Fruit fly (Drosophila melanogaster) whole organism, embryonic: ENCODE data around the gene CG15717.

Experiments used
- Bteb2 ChIP-seq: fragments of 200-800 bp; sonication (Bioruptor generic); optimal IDR thresholded peaks from 2 replicates; lab custom pipeline; 2016; ENCODE audit warnings: missing biosample characterization, missing genetic modification characterization
- CG10979 ChIP-seq: fragments of 200-800 bp; sonication (Bioruptor generic); optimal IDR thresholded peaks from 2 replicates; lab custom pipeline; 2018; ENCODE audit warnings: missing biosample characterization, mild to moderate bottlenecking, missing genetic modification characterization, moderate library complexity
- CG11696 ChIP-seq: fragments of 200-800 bp; sonication (Bioruptor generic); IDR thresholded peaks from 2 replicates; pipeline ENCODE4 v1.3.6; 2022; ENCODE audit warnings: missing biosample characterization, missing genetic modification characterization
- CG12219 ChIP-seq: fragments of 200-800 bp; sonication (Bioruptor generic); optimal IDR thresholded peaks from 3 replicates; lab custom pipeline; 2018; ENCODE audit warnings: missing biosample characterization, mild to moderate bottlenecking, missing genetic modification characterization
- CG12391 ChIP-seq: fragments of 200-800 bp; sonication (Bioruptor generic); optimal IDR thresholded peaks from 3 replicates; lab custom pipeline; 2018; ENCODE audit warnings: missing biosample characterization, mild to moderate bottlenecking, missing genetic modification characterization, moderate library complexity
- CG14014 ChIP-seq: fragments of 200-800 bp; sonication (Bioruptor generic); IDR thresholded peaks from 2 replicates; pipeline ENCODE4 v1.3.6; 2022; ENCODE audit warnings: missing biosample characterization, missing genetic modification characterization
- CG17912 ChIP-seq: fragments of 200-800 bp; sonication (Bioruptor generic); optimal IDR thresholded peaks from 2 replicates; lab custom pipeline; 2018; ENCODE audit warnings: missing biosample characterization, mild to moderate bottlenecking, missing genetic modification characterization
- CG1792 ChIP-seq: fragments of 200-800 bp; sonication (Bioruptor generic); optimal IDR thresholded peaks from 2 replicates; lab custom pipeline; 2016; ENCODE audit warnings: missing biosample characterization, missing genetic modification characterization
- CG18619 ChIP-seq: fragments of 200-800 bp; sonication (Bioruptor generic); optimal IDR thresholded peaks from 3 replicates; lab custom pipeline; 2017; ENCODE audit warnings: missing biosample characterization, mild to moderate bottlenecking, missing genetic modification characterization
- CG2120 ChIP-seq: fragments of 200-800 bp; sonication (Bioruptor generic); optimal IDR thresholded peaks from 3 replicates; lab custom pipeline; 2016; ENCODE audit warnings: missing biosample characterization, missing genetic modification characterization
- CG30020 ChIP-seq: fragments of 200-800 bp; optimal IDR thresholded peaks from 2 replicates; lab custom pipeline; 2019; ENCODE audit warnings: missing biosample characterization, mild to moderate bottlenecking, missing genetic modification characterization, moderate library complexity
- CG31224 ChIP-seq: fragments of 200-800 bp; sonication (Bioruptor generic); IDR thresholded peaks from 2 replicates; pipeline ENCODE4 v1.3.6; 2022; ENCODE audit warnings: missing biosample characterization, missing genetic modification characterization
- CG33557 ChIP-seq: fragments of 200-800 bp; sonication (Bioruptor generic); optimal IDR thresholded peaks from 2 replicates; lab custom pipeline; 2019; ENCODE audit warnings: missing biosample characterization, mild to moderate bottlenecking, missing genetic modification characterization, moderate library complexity
- CG3726 ChIP-seq: fragments of 200-800 bp; sonication (Bioruptor generic); IDR thresholded peaks from 3 replicates; pipeline ENCODE4, ENCODE4 v1.3.6; 2022; ENCODE audit warnings: missing biosample characterization, missing genetic modification characterization
- CG4404 ChIP-seq: fragments of 200-800 bp; sonication (Bioruptor generic); IDR thresholded peaks from 2 replicates; pipeline ENCODE4 v1.3.6; 2022; ENCODE audit warnings: missing biosample characterization, missing genetic modification characterization
- CG4707 ChIP-seq: fragments of 200-800 bp; sonication (Bioruptor generic); optimal IDR thresholded peaks from 2 replicates; lab custom pipeline; 2018; ENCODE audit warnings: missing biosample characterization, mild to moderate bottlenecking, missing genetic modification characterization, moderate library complexity
- CG6254 ChIP-seq: fragments of 200-800 bp; sonication (Bioruptor generic); optimal IDR thresholded peaks from 3 replicates; lab custom pipeline; 2017; ENCODE audit warnings: mild to moderate bottlenecking, missing biosample characterization, missing genetic modification reagents, missing genetic modification characterization
- CG6272 ChIP-seq: fragments of 200-800 bp; sonication (Bioruptor generic); IDR thresholded peaks from 2 replicates; pipeline ENCODE4 v1.3.6; 2022; ENCODE audit warnings: missing biosample characterization, missing genetic modification characterization
- CG6813 ChIP-seq: fragments of 200-800 bp; sonication (Bioruptor generic); optimal IDR thresholded peaks from 2 replicates; lab custom pipeline; 2017; ENCODE audit warnings: missing biosample characterization, missing genetic modification characterization, mild to moderate bottlenecking, moderate library complexity, missing genetic modification reagents
- CG9876 ChIP-seq: fragments of 200-800 bp; sonication (Bioruptor generic); optimal IDR thresholded peaks from 2 replicates; lab custom pipeline; 2016; ENCODE audit warnings: missing biosample characterization, missing genetic modification characterization
- CG9932 ChIP-seq: fragments of 200-800 bp; sonication (Bioruptor generic); IDR thresholded peaks from 2 replicates; pipeline ENCODE4 v1.3.6; 2022; ENCODE audit warnings: missing biosample characterization, missing genetic modification characterization
- CTCF ChIP-seq: fragments of 200-800 bp; sonication (Bioruptor generic); optimal IDR thresholded peaks from 2 replicates; lab custom pipeline; 2017; ENCODE audit warnings: missing biosample characterization, mild to moderate bottlenecking, missing genetic modification characterization, moderate library complexity
- Dll ChIP-seq: fragments of 200-800 bp; sonication (Bioruptor generic); IDR thresholded peaks from 4 replicates; pipeline ENCODE4 v1.3.6; 2022; ENCODE audit warnings: missing biosample characterization, missing genetic modification characterization; ENCODE audit not compliant: partially characterized antibody
- Doc2 ChIP-seq: fragments of 200-800 bp; sonication (Bioruptor generic); IDR thresholded peaks from 2 replicates; pipeline ENCODE4 v1.3.6; 2022; ENCODE audit warnings: missing biosample characterization, missing genetic modification characterization
- Ets65A ChIP-seq: fragments of 200-800 bp; sonication (Bioruptor generic); peaks from one replicate; lab custom pipeline; 2016; ENCODE audit warnings: missing biosample characterization, missing genetic modification characterization
- Myb ChIP-seq: fragments of 200-800 bp; sonication (Bioruptor generic); optimal IDR thresholded peaks from 2 replicates; lab custom pipeline; 2016; ENCODE audit warnings: missing biosample characterization, missing genetic modification characterization
- PHDP ChIP-seq: fragments of 200-800 bp; sonication (Bioruptor generic); optimal IDR thresholded peaks from 3 replicates; lab custom pipeline; 2018; ENCODE audit warnings: missing biosample characterization, mild to moderate bottlenecking, missing genetic modification characterization, moderate library complexity
- Spps ChIP-seq: fragments of 200-800 bp; sonication (Bioruptor generic); optimal IDR thresholded peaks from 2 replicates; lab custom pipeline; 2018; ENCODE audit warnings: missing biosample characterization, mild to moderate bottlenecking, missing genetic modification characterization
- Taf1 ChIP-seq: fragments of 200-800 bp; sonication (Bioruptor generic); IDR thresholded peaks from 2 replicates; pipeline ENCODE4 v1.3.6; 2022; ENCODE audit warnings: missing biosample characterization, missing genetic modification characterization
- chif ChIP-seq, 2 experiments: fragments of 200-800 bp; sonication (Bioruptor generic); optimal IDR thresholded peaks; 3 replicates each; lab custom pipeline; 2016; ENCODE audit warnings: missing biosample characterization in 2 of 2, missing genetic modification characterization in 2 of 2
- cwo ChIP-seq: fragments of 200-800 bp; sonication (Bioruptor generic); optimal IDR thresholded peaks from 3 replicates; lab custom pipeline; 2017; ENCODE audit warnings: missing biosample characterization, missing genetic modification characterization, mild to moderate bottlenecking, moderate library complexity, missing genetic modification reagents
- dan ChIP-seq: fragments of 200-800 bp; sonication (Bioruptor generic); IDR thresholded peaks from 2 replicates; pipeline ENCODE4 v1.3.6; 2022; ENCODE audit warnings: missing biosample characterization, missing genetic modification characterization
- dpn ChIP-seq, 2 experiments: fragments of 200-800 bp; sonication (Bioruptor generic); optimal IDR thresholded peaks; 3 replicates each; lab custom pipeline; 2016; ENCODE audit warnings: missing biosample characterization in 2 of 2, missing genetic modification characterization in 2 of 2
- eve ChIP-seq, 2 experiments: fragments of >200 bp; optimal IDR thresholded peaks; 2 replicates each; lab custom pipeline; 2017; ENCODE audit warnings: missing biosample characterization in 2 of 2, missing genetic modification characterization in 2 of 2
- gce ChIP-seq: fragments of 200-800 bp; sonication (Bioruptor generic); IDR thresholded peaks from 3 replicates; pipeline ENCODE4 v1.3.6; 2022; ENCODE audit warnings: missing biosample characterization, missing genetic modification characterization
- grau ChIP-seq: fragments of 200-800 bp; optimal IDR thresholded peaks from 3 replicates; lab custom pipeline; 2019; ENCODE audit warnings: missing biosample characterization, mild to moderate bottlenecking, missing genetic modification characterization, moderate library complexity
- gsb ChIP-seq: fragments of 200-800 bp; sonication (Bioruptor generic); IDR thresholded peaks from 2 replicates; pipeline ENCODE4 v1.3.6; 2022; ENCODE audit warnings: missing biosample characterization, missing genetic modification characterization
- hth ChIP-seq: fragments of >200 bp; optimal IDR thresholded peaks from 2 replicates; lab custom pipeline; 2017; ENCODE audit warnings: inconsistent platforms
- lilli ChIP-seq: fragments of 200-800 bp; sonication (Bioruptor generic); optimal IDR thresholded peaks from 3 replicates; lab custom pipeline; 2016; ENCODE audit warnings: missing biosample characterization, missing genetic modification characterization
- lola ChIP-seq, 3 experiments: fragments of >200 bp in 2 of 3; fragments of 200-800 bp in 1 of 3; sonication (Bioruptor generic) in 1 of 3; optimal IDR thresholded peaks; 2 replicates each; lab custom pipeline; 2017 to 2019; ENCODE audit warnings: missing biosample characterization in 3 of 3, missing genetic modification characterization in 3 of 3, mild to moderate bottlenecking in 1 of 3, moderate library complexity in 1 of 3
- lov ChIP-seq, 2 experiments: fragments of 200-800 bp in 1 of 2; fragments of >200 bp in 1 of 2; sonication (Bioruptor generic) in 1 of 2; IDR thresholded peaks in 1 of 2; optimal IDR thresholded peaks in 1 of 2; 2 replicates in 1 of 2; 3 replicates in 1 of 2; pipeline versions ENCODE4 v1.3.6 to Lab custom; 2017 to 2022; ENCODE audit warnings: missing biosample characterization in 1 of 2, missing genetic modification characterization in 1 of 2
- maf-S ChIP-seq: fragments of 200-800 bp; sonication (Bioruptor generic); optimal IDR thresholded peaks from 2 replicates; lab custom pipeline; 2016; ENCODE audit warnings: missing biosample characterization, missing genetic modification characterization
- nerfin-2 ChIP-seq: fragments of 200-800 bp; sonication (Bioruptor generic); IDR thresholded peaks from 2 replicates; pipeline ENCODE4 v1.3.6; 2022; ENCODE audit warnings: missing biosample characterization, missing genetic modification characterization; ENCODE audit not compliant: partially characterized antibody
- onecut ChIP-seq: fragments of 200-800 bp; sonication (Bioruptor generic); IDR thresholded peaks from 2 replicates; pipeline ENCODE4 v1.3.6; 2022; ENCODE audit warnings: missing biosample characterization, missing genetic modification characterization
- pfk ChIP-seq: fragments of 200-800 bp; sonication (Bioruptor generic); optimal IDR thresholded peaks from 2 replicates; lab custom pipeline; 2018; ENCODE audit warnings: missing biosample characterization, mild to moderate bottlenecking, missing genetic modification characterization, moderate library complexity
- pros ChIP-seq: fragments of 200-800 bp; sonication (Bioruptor generic); optimal IDR thresholded peaks from 3 replicates; lab custom pipeline; 2019; ENCODE audit warnings: missing biosample characterization, mild to moderate bottlenecking, missing genetic modification characterization, moderate library complexity
- pzg ChIP-seq: fragments of 200-800 bp; sonication (Bioruptor generic); optimal IDR thresholded peaks from 3 replicates; lab custom pipeline; 2018; ENCODE audit warnings: missing biosample characterization, mild to moderate bottlenecking, missing genetic modification characterization, moderate library complexity
- sens ChIP-seq: fragments of 200-800 bp; sonication (Bioruptor generic); peaks from one replicate; lab custom pipeline; 2016; ENCODE audit warnings: missing biosample characterization, missing genetic modification characterization
- tll ChIP-seq, 2 experiments: fragments of 200-800 bp in 1 of 2; fragments of >200 bp in 1 of 2; sonication (Bioruptor generic) in 1 of 2; optimal IDR thresholded peaks; 2 replicates each; lab custom pipeline; 2017 to 2019; ENCODE audit warnings: missing biosample characterization in 2 of 2, missing genetic modification characterization in 2 of 2, mild to moderate bottlenecking in 1 of 2, moderate library complexity in 1 of 2
- tx ChIP-seq: fragments of 200-800 bp; sonication (Bioruptor generic); optimal IDR thresholded peaks from 2 replicates; lab custom pipeline; 2016; ENCODE audit warnings: missing biosample characterization, missing genetic modification characterization
- unpg ChIP-seq: fragments of 200-800 bp; sonication (Bioruptor generic); optimal IDR thresholded peaks from 3 replicates; lab custom pipeline; 2018; ENCODE audit warnings: missing biosample characterization, mild to moderate bottlenecking, missing genetic modification characterization, moderate library complexity

Gene CG15717

DNA sequence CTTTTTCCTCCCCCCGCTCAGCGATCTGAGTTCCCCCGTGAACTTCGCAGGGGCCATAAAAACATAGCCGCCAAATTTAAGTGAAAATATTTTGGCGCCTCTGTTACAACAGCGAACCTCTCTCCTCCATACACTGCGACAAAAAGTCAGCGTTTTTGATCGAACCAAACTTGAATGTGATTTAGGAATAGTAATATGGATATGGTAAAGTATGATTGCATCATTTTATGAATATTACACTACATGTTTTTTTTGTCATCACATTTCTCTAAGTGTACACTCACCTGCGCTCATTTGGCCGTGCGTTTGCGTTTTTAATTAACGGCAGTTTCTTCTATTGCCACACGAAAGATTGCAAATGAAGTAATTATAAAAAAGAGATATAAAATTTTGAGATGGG lies 7.0 kb downstream of the CG15717 start (continued):
- 0 out of 3 replicates have a peak, but pooled peaks have one; percentile 55 for TF ChIP-seq gce (GFP tag; lab: Robert Waterston, UW)
- TF ChIP-seq gsb (GFP tag; lab: Robert Waterston, UW), result no peak
- TF ChIP-seq pfk (GFP tag; lab: Kevin White, UChicago), result no peak
- peak; percentile 51 for TF ChIP-seq grau (tag; lab: Kevin White, UChicago)
- TF ChIP-seq CG6272, result no peak
- peak; percentile 55 for TF ChIP-seq onecut (GFP tag; lab: Robert Waterston, UW)
- TF ChIP-seq lola (GFP tag; optimal IDR thresholded peaks at IDR 0.05; lab: Kevin White, UChicago), result no peak
- peak; percentile 86 for TF ChIP-seq Ets65A (GFP tag; lab: Kevin White, UChicago)
- no peak for TF ChIP-seq Spps
- peak; percentile 52 for TF ChIP-seq CG10979 (tag; lab: Kevin White, UChicago)
- no peak for TF ChIP-seq tll (GFP tag; optimal IDR thresholded peaks at IDR 0.05; lab: Kevin White, UChicago)
- no peak for TF ChIP-seq pzg (GFP tag; lab: Kevin White, UChicago)
- TF ChIP-seq CG1792, result no peak
- TF ChIP-seq CG4707 (GFP tag; lab: Kevin White, UChicago), result peak; percentile 37
- 0 out of 2 replicates have a peak, but pooled peaks have one; percentile 16 for TF ChIP-seq dan (GFP tag; lab: Robert Waterston, UW)
- TF ChIP-seq lov (optimal IDR thresholded peaks at IDR 0.05; lab: Kevin White, UChicago), result no peak
- no peak for TF ChIP-seq lov (GFP tag; IDR thresholded peaks at IDR 0.05; lab: Robert Waterston, UW)
- TF ChIP-seq PHDP (tag; lab: Kevin White, UChicago), result peak; percentile 48
- TF ChIP-seq CG11696, result no peak
- peak; percentile 25; the same call in 1 of the 2 replicates for TF ChIP-seq CG14014 (GFP tag; lab: Robert Waterston, UW)
- peak; percentile 59 for TF ChIP-seq CG12391
- no peak for TF ChIP-seq Bteb2 (GFP tag; lab: Kevin White, UChicago)
- TF ChIP-seq dpn (GFP tag; optimal IDR thresholded peaks at IDR 0.05; lab: Kevin White, UChicago), result peak; percentile 47 to 63
- TF ChIP-seq chif (GFP tag; optimal IDR thresholded peaks at IDR 0.05; lab: Kevin White, UChicago), result peak; percentile 42 to 56
- no peak for TF ChIP-seq hth (lab: Kevin White, UChicago)
- no peak for TF ChIP-seq CG9876 (GFP tag; lab: Kevin White, UChicago)
- TF ChIP-seq CG12219 (GFP tag; lab: Kevin White, UChicago), result peak; percentile 65
- TF ChIP-seq CG4404 (GFP tag; lab: Robert Waterston, UW), result no peak
- no peak for TF ChIP-seq Taf1 (GFP tag; lab: Robert Waterston, UW)
- TF ChIP-seq lilli (GFP tag; lab: Kevin White, UChicago), result peak; percentile 37
- TF ChIP-seq CG6254 (GFP tag; lab: Kevin White, UChicago), result peak; percentile 9
- TF ChIP-seq nerfin-2 (GFP tag; lab: Robert Waterston, UW), result no peak
- TF ChIP-seq pros (GFP tag; lab: Kevin White, UChicago), result no peak
- no peak for TF ChIP-seq Dll (GFP tag; lab: Robert Waterston, UW)
- TF ChIP-seq CG6813 (GFP tag; lab: Kevin White, UChicago), result peak; percentile 31
- no peak for TF ChIP-seq CTCF (GFP tag; lab: Kevin White, UChicago)
- no peak for TF ChIP-seq CG17912 (GFP tag; lab: Kevin White, UChicago)
- 0 out of 3 replicates have a peak, but pooled peaks have one; percentile 41 for TF ChIP-seq CG3726 (GFP tag; lab: Robert Waterston, UW)
- peak; percentile 74 for TF ChIP-seq unpg (GFP tag; lab: Kevin White, UChicago)
- TF ChIP-seq cwo (GFP tag; lab: Kevin White, UChicago), result peak; percentile 39
- TF ChIP-seq CG30020 (tag; lab: Kevin White, UChicago), result no peak
- peak in 1 of 2 experiments; percentile 86 for TF ChIP-seq eve (GFP tag; optimal IDR thresholded peaks at IDR 0.05; lab: Kevin White, UChicago)
- peak; percentile 9 for TF ChIP-seq CG18619 (GFP tag; lab: Kevin White, UChicago)
- TF ChIP-seq sens (GFP tag; lab: Kevin White, UChicago), result peak; percentile 90
- peak; percentile 24 for TF ChIP-seq CG2120 (GFP tag; lab: Kevin White, UChicago)
- TF ChIP-seq tx (GFP tag; lab: Kevin White, UChicago), result peak; percentile 9
- 0 out of 2 replicates have a peak, but pooled peaks have one; percentile 33 for TF ChIP-seq Doc2 (GFP tag; lab: Robert Waterston, UW)
- TF ChIP-seq Myb (GFP tag; lab: Kevin White, UChicago), result peak; percentile 7
- TF ChIP-seq CG33557 (GFP tag; lab: Kevin White, UChicago), result no peak
- no peak for TF ChIP-seq maf-S (GFP tag; lab: Kevin White, UChicago)
- no peak for TF ChIP-seq CG31224 (GFP tag; lab: Robert Waterston, UW)
- TF ChIP-seq CG9932 (GFP tag; lab: Robert Waterston, UW), result 0 out of 2 replicates have a peak, but pooled peaks have one; percentile 13
